Fruit fly (Drosophila melanogaster) whole organism, embryonic: Measurements from ENCODE around the gene Gr93a.

Experiments
- CG10565 ChIP-seq: fragments of 200-800 bp; sonication (Bioruptor generic); optimal IDR thresholded peaks from 3 replicates; lab custom pipeline; 2016; ENCODE audit warnings: missing biosample characterization, mild to moderate bottlenecking, missing genetic modification characterization
- CG2712 ChIP-seq: fragments of 200-800 bp; optimal IDR thresholded peaks from 3 replicates; lab custom pipeline; 2019; ENCODE audit warnings: missing biosample characterization, mild to moderate bottlenecking, missing genetic modification characterization, moderate library complexity
- CG30020 ChIP-seq: fragments of 200-800 bp; optimal IDR thresholded peaks from 2 replicates; lab custom pipeline; 2019; ENCODE audit warnings: missing biosample characterization, mild to moderate bottlenecking, missing genetic modification characterization, moderate library complexity
- CG8944 ChIP-seq: fragments of 200-800 bp; sonication (Bioruptor generic); optimal IDR thresholded peaks from 3 replicates; lab custom pipeline; 2016; ENCODE audit warnings: missing biosample characterization, missing genetic modification characterization
- Doc2 ChIP-seq: fragments of 200-800 bp; sonication (Bioruptor generic); IDR thresholded peaks from 2 replicates; pipeline ENCODE4 v1.3.6; 2022; ENCODE audit warnings: missing biosample characterization, missing genetic modification characterization
- Eip74EF ChIP-seq, 2 experiments: fragments of 200-800 bp in 1 of 2; fragments of >200 bp in 1 of 2; sonication (Bioruptor generic) in 1 of 2; optimal IDR thresholded peaks; 2 replicates each; lab custom pipeline; 2017 to 2019; ENCODE audit warnings: missing biosample characterization in 2 of 2, missing genetic modification characterization in 2 of 2, mild to moderate bottlenecking in 1 of 2, moderate library complexity in 1 of 2
- PHDP ChIP-seq: fragments of 200-800 bp; sonication (Bioruptor generic); optimal IDR thresholded peaks from 3 replicates; lab custom pipeline; 2018; ENCODE audit warnings: missing biosample characterization, mild to moderate bottlenecking, missing genetic modification characterization, moderate library complexity
- Vsx1 ChIP-seq: fragments of 200-800 bp; sonication (Bioruptor generic); optimal IDR thresholded peaks from 2 replicates; lab custom pipeline; 2017; ENCODE audit warnings: missing biosample characterization, mild to moderate bottlenecking, missing genetic modification characterization, missing genetic modification reagents
- br ChIP-seq: fragments of >200 bp; optimal IDR thresholded peaks from 2 replicates; lab custom pipeline; 2017
- ham ChIP-seq: fragments of 200-800 bp; sonication (Bioruptor generic); IDR thresholded peaks from 2 replicates; pipeline ENCODE4 v1.3.6; 2022; ENCODE audit warnings: missing biosample characterization, missing genetic modification characterization
- lov ChIP-seq, 2 experiments: fragments of 200-800 bp in 1 of 2; fragments of >200 bp in 1 of 2; sonication (Bioruptor generic) in 1 of 2; IDR thresholded peaks in 1 of 2; optimal IDR thresholded peaks in 1 of 2; 2 replicates in 1 of 2; 3 replicates in 1 of 2; pipeline versions ENCODE4 v1.3.6 to Lab custom; 2017 to 2022; ENCODE audit warnings: missing biosample characterization in 1 of 2, missing genetic modification characterization in 1 of 2
- vnd ChIP-seq: fragments of 200-800 bp; sonication (Bioruptor generic); IDR thresholded peaks from 3 replicates; pipeline ENCODE4 v1.3.6; 2022; ENCODE audit warnings: missing biosample characterization, missing genetic modification characterization; ENCODE audit not compliant: partially characterized antibody
- wdn ChIP-seq: fragments of 200-800 bp; sonication (Bioruptor generic); IDR thresholded peaks from 2 replicates; pipeline ENCODE4 v1.3.6; 2022; ENCODE audit warnings: missing biosample characterization, missing genetic modification characterization

DNA sequence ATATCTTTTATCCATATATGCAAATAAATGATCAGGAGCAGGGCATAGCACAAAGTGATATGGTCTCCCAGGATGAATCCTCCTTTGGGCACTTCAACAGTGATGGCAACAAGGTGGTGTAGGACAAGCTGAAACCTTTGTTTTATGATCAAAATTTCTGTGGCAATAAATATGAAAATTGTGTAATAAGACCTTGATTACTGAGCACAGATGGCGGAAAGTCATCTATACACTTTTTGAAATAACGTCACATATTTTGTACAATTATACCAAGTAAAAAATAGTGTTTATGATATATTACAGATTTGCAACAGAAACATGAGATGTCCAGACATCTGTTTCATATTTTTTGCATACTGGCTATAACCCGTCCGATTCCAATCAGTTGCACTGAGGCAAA is 48.2 kb downstream of the Gr93a start, which contains the start of gene CG31465:
- TF ChIP-seq lov (optimal IDR thresholded peaks at IDR 0.05; lab: Kevin White, UChicago) (no peak), lov (GFP tag; IDR thresholded peaks at IDR 0.05; lab: Robert Waterston, UW) (no peak), CG8944 (GFP tag; lab: Kevin White, UChicago) (no peak), wdn (GFP tag; lab: Robert Waterston, UW) (no peak), Eip74EF (GFP tag; optimal IDR thresholded peaks at IDR 0.05; lab: Kevin White, UChicago) (no peak), br (lab: Kevin White, UChicago) (no peak), ham (no peak), Vsx1 (GFP tag; lab: Kevin White, UChicago) (no peak), PHDP (no peak), CG10565 (GFP tag; lab: Kevin White, UChicago) (no peak), CG2712 (tag; lab: Kevin White, UChicago) (no peak), Doc2 (GFP tag; lab: Robert Waterston, UW) (no peak), vnd (GFP tag; lab: Robert Waterston, UW) (no peak), CG30020 (tag; lab: Kevin White, UChicago) (no peak)
